Worm (Caenorhabditis elegans) whole organism, early embryonic: ENCODE data around the gene T24D5.1.

ENCODE experiments used
- F13C5.2 ChIP-seq: sonication (generic microtip); optimal IDR thresholded peaks from 2 replicates; lab custom pipeline; 2017; ENCODE audit warnings: mild to moderate bottlenecking, missing genetic modification characterization, inconsistent platforms, missing compliant biosample characterization
- aly-1 ChIP-seq: sonication (generic microtip); optimal IDR thresholded peaks from 2 replicates; lab custom pipeline; 2016; ENCODE audit warnings: missing genetic modification characterization, missing compliant biosample characterization
- ama-1 ChIP-seq: fragments of 150-350 bp; optimal IDR thresholded peaks from 2 replicates; lab custom pipeline; 2014
- flt-1 ChIP-seq: fragments of 200-800 bp; sonication (Bioruptor generic); IDR thresholded peaks from 2 replicates; pipeline ENCODE4 v1.3.6; 2022; ENCODE audit warnings: missing genetic modification characterization, missing compliant biosample characterization
- hmg-4 ChIP-seq: fragments of 200-800 bp; sonication (Bioruptor generic); optimal IDR thresholded peaks from 2 replicates; lab custom pipeline; 2018; ENCODE audit warnings: mild to moderate bottlenecking, missing genetic modification characterization, missing compliant biosample characterization
- hnd-1 ChIP-seq: sonication (generic microtip); optimal IDR thresholded peaks from 2 replicates; lab custom pipeline; 2016; ENCODE audit warnings: missing genetic modification characterization, missing compliant biosample characterization
- pes-1 ChIP-seq: fragments of 200-800 bp; sonication (Bioruptor generic); IDR thresholded peaks from 2 replicates; pipeline ENCODE4 v1.3.6; 2022; ENCODE audit warnings: missing genetic modification reagents, missing genetic modification characterization, missing compliant biosample characterization
- tbx-11 ChIP-seq: fragments of 200-800 bp; sonication (Bioruptor generic); IDR thresholded peaks from 2 replicates; pipeline ENCODE4 v1.3.6; 2022; ENCODE audit warnings: missing genetic modification characterization, missing compliant biosample characterization
- tra-4 ChIP-seq: sonication (generic microtip); optimal IDR thresholded peaks from 2 replicates; lab custom pipeline; 2017; ENCODE audit warnings: missing genetic modification characterization, missing compliant biosample characterization

DNA sequence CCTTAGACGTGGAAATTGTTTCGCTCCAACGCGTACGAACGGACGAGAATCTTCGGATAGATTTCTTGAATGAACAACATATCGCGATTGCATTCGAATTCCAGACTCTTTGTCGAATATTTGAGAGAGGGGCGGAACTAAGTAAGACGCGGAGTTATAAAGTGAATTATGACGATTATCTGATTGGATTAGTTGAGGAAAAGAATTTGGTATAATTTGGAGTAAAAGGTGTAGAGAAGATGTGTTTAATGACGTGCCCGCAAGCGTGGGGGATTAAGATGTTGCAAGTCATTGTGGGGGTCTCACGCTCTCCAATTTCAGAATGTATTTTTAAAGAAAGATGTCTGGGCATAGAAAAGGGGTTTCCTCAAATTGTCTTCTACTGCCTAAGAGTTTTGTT is 29.5 kb upstream of the T24D5.1 start:
- TF ChIP-seq tra-4 (tag; lab: Kevin White, UChicago) (no peak), flt-1 (no peak), aly-1 (no peak), F13C5.2 (tag; lab: Kevin White, UChicago) (no peak), ama-1 (no peak), pes-1 (GFP tag; lab: Robert Waterston, UW) (no peak), hnd-1 (tag; lab: Kevin White, UChicago) (no peak), hmg-4 (no peak), tbx-11 (no peak)
